Worm (Caenorhabditis elegans) whole organism, mixed stage, embryonic: ENCODE data around the gene srab-20.

Experiments used
- M03D4.4 ChIP-seq: sonication (generic microtip); optimal IDR thresholded peaks from 2 replicates; lab custom pipeline; 2017; ENCODE audit warnings: mild to moderate bottlenecking, missing genetic modification characterization, missing compliant biosample characterization
- bed-3 ChIP-seq: fragments of 200-800 bp; sonication (Bioruptor generic); optimal IDR thresholded peaks from 3 replicates; lab custom pipeline; 2018; ENCODE audit warnings: mild to moderate bottlenecking, missing genetic modification characterization, moderate library complexity, missing compliant biosample characterization
- blmp-1 ChIP-seq: fragments of 150-350 bp; optimal IDR thresholded peaks from 2 replicates; lab custom pipeline; 2014; ENCODE audit warnings: missing biosample characterization, missing genetic modification characterization
- ceh-39 ChIP-seq: fragments of 150-350 bp; optimal IDR thresholded peaks from 2 replicates; lab custom pipeline; 2014; ENCODE audit warnings: missing biosample characterization, missing genetic modification characterization
- ceh-43 ChIP-seq: fragments of 200-800 bp; sonication (Bioruptor generic); optimal IDR thresholded peaks from 2 replicates; lab custom pipeline; 2018; ENCODE audit warnings: mild to moderate bottlenecking, missing genetic modification characterization, moderate library complexity, missing compliant biosample characterization
- ceh-83 ChIP-seq: fragments of 200-800 bp; sonication (Bioruptor generic); optimal IDR thresholded peaks from 2 replicates; lab custom pipeline; 2018; ENCODE audit warnings: mild to moderate bottlenecking, missing genetic modification characterization, missing compliant biosample characterization
- ces-1 ChIP-seq: fragments of 150-350 bp; optimal IDR thresholded peaks from 2 replicates; lab custom pipeline; 2014; ENCODE audit warnings: missing biosample characterization, missing genetic modification reagents, missing genetic modification characterization
- drap-1 ChIP-seq: fragments of 200-800 bp; sonication (Bioruptor generic); optimal IDR thresholded peaks from 3 replicates; lab custom pipeline; 2018; ENCODE audit warnings: mild to moderate bottlenecking, missing genetic modification characterization, missing compliant biosample characterization
- elt-1 ChIP-seq: sonication (generic microtip); optimal IDR thresholded peaks from 2 replicates; lab custom pipeline; 2017; ENCODE audit warnings: missing genetic modification characterization, mild to moderate bottlenecking, missing compliant biosample characterization, antibody characterized with exemption, moderate library complexity, borderline replicate concordance; ENCODE audit not compliant: insufficient read depth
- elt-3 ChIP-seq: fragments of 150-350 bp; optimal IDR thresholded peaks from 2 replicates; lab custom pipeline; 2014; ENCODE audit warnings: missing biosample characterization, missing genetic modification characterization
- ham-2 ChIP-seq: fragments of 200-800 bp; sonication (Bioruptor generic); optimal IDR thresholded peaks from 2 replicates; lab custom pipeline; 2018; ENCODE audit warnings: mild to moderate bottlenecking, missing genetic modification characterization, missing compliant biosample characterization
- hlh-1 ChIP-seq: fragments of 150-350 bp; optimal IDR thresholded peaks from 2 replicates; lab custom pipeline; 2014; ENCODE audit warnings: missing biosample characterization, missing genetic modification reagents, missing genetic modification characterization
- lin-13 ChIP-seq: fragments of 150-350 bp; optimal IDR thresholded peaks from 2 replicates; lab custom pipeline; 2014; ENCODE audit warnings: missing biosample characterization, missing genetic modification characterization
- lsy-2 ChIP-seq: fragments of 150-350 bp; optimal IDR thresholded peaks from 2 replicates; lab custom pipeline; 2014; ENCODE audit warnings: missing biosample characterization, missing genetic modification characterization
- mab-5 ChIP-seq: fragments of 150-350 bp; optimal IDR thresholded peaks from 2 replicates; lab custom pipeline; 2014; ENCODE audit warnings: missing biosample characterization, missing genetic modification characterization
- mep-1 ChIP-seq: fragments of 150-350 bp; optimal IDR thresholded peaks from 2 replicates; lab custom pipeline; 2017; ENCODE audit warnings: missing biosample characterization, missing genetic modification reagents, missing genetic modification characterization, inconsistent platforms
- mls-2 ChIP-seq: sonication (generic microtip); optimal IDR thresholded peaks from 2 replicates; lab custom pipeline; 2016; ENCODE audit warnings: mild to moderate bottlenecking, missing genetic modification characterization, moderate library complexity, missing compliant biosample characterization
- nhr-12 ChIP-seq: fragments of 150-350 bp; optimal IDR thresholded peaks from 2 replicates; lab custom pipeline; 2014; ENCODE audit warnings: missing biosample characterization, missing genetic modification characterization
- nhr-237 ChIP-seq: fragments of 150-350 bp; optimal IDR thresholded peaks from 2 replicates; lab custom pipeline; 2014; ENCODE audit warnings: missing biosample characterization, missing genetic modification characterization
- nhr-28 ChIP-seq: fragments of 150-350 bp; optimal IDR thresholded peaks from 2 replicates; lab custom pipeline; 2014; ENCODE audit warnings: missing biosample characterization, missing genetic modification characterization
- nhr-76 ChIP-seq: sonication (generic microtip); optimal IDR thresholded peaks from 2 replicates; lab custom pipeline; 2017; ENCODE audit warnings: missing biosample characterization, missing genetic modification characterization
- pha-4 ChIP-seq: fragments of 150-350 bp; optimal IDR thresholded peaks from 2 replicates; lab custom pipeline; 2018; ENCODE audit warnings: missing biosample characterization, missing genetic modification reagents, missing genetic modification characterization
- sem-2 ChIP-seq: fragments of 200-800 bp; sonication (Bioruptor generic); optimal IDR thresholded peaks from 2 replicates; lab custom pipeline; 2018; ENCODE audit warnings: mild to moderate bottlenecking, missing genetic modification characterization, missing compliant biosample characterization
- snpc-4 ChIP-seq: fragments of 150-350 bp; optimal IDR thresholded peaks from 2 replicates; lab custom pipeline; 2014; ENCODE audit warnings: missing biosample characterization, missing genetic modification characterization
- sptf-1 ChIP-seq: sonication (generic microtip); optimal IDR thresholded peaks from 2 replicates; lab custom pipeline; 2017; ENCODE audit warnings: mild to moderate bottlenecking, missing genetic modification characterization, moderate library complexity, missing compliant biosample characterization
- tbx-8 ChIP-seq: fragments of 200-800 bp; sonication (Bioruptor generic); optimal IDR thresholded peaks from 2 replicates; lab custom pipeline; 2018; ENCODE audit warnings: mild to moderate bottlenecking, missing genetic modification characterization, moderate library complexity, missing compliant biosample characterization
- unc-120 ChIP-seq: sonication (generic microtip); optimal IDR thresholded peaks from 2 replicates; lab custom pipeline; 2017; ENCODE audit warnings: missing genetic modification characterization, missing compliant biosample characterization; ENCODE audit not compliant: poor library complexity, severe bottlenecking
- unc-62 ChIP-seq: fragments of 150-350 bp; optimal IDR thresholded peaks from 2 replicates; lab custom pipeline; 2014; ENCODE audit warnings: missing biosample characterization, missing genetic modification reagents, missing genetic modification characterization
- zip-8 ChIP-seq: fragments of 150-350 bp; optimal IDR thresholded peaks from 2 replicates; lab custom pipeline; 2014; ENCODE audit warnings: missing biosample characterization, missing genetic modification characterization
- ztf-11 ChIP-seq: fragments of 150-350 bp; optimal IDR thresholded peaks from 2 replicates; lab custom pipeline; 2014; ENCODE audit warnings: missing biosample characterization, missing genetic modification characterization

The srab-20 gene

DNA sequence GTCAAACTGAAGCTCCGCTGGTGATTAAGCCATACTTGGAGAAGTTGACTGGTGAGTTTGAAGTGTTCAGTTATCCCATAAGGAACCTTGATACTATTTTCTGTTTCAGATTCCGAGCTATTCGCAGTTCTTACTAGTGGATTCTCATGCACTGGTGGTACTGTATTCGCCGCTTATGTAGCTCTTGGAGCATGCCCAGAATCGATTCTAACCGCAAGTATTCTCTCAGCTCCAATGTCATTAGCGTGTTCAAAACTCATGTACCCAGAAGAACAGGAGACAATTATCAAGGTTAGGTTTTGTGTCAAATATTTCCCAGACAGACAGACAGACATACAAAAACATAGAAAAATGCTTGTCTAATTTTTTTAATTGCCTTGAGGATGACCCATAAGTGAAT is 36.1 kb downstream of the srab-20 start:
- TF ChIP-seq ceh-39 (tag; lab: Kevin White, UChicago) (no peak), nhr-12 (tag; lab: Kevin White, UChicago) (no peak), tbx-8 (GFP tag; lab: Kevin White, UChicago) (no peak), bed-3 (GFP tag; lab: Kevin White, UChicago) (no peak), elt-3 (no peak), ceh-43 (GFP tag; lab: Kevin White, UChicago) (no peak), pha-4 (tag; lab: Kevin White, UChicago) (no peak), blmp-1 (tag; lab: Kevin White, UChicago) (no peak), zip-8 (tag; lab: Kevin White, UChicago) (no peak), lin-13 (tag; lab: Kevin White, UChicago) (no peak), drap-1 (GFP tag; lab: Kevin White, UChicago) (no peak), nhr-28 (no peak), ztf-11 (tag; lab: Kevin White, UChicago) (no peak), sem-2 (GFP tag; lab: Kevin White, UChicago) (no peak), mab-5 (tag; lab: Kevin White, UChicago) (no peak)

ce11 chrV:3468436-3468835 is 39.6 kb downstream of the srab-20 start, which contains the start of gene gst-33:
Gene gst-33 (minus strand): TSS chrV:3468562.
- no peak for TF ChIP-seq ceh-43 (GFP tag; lab: Kevin White, UChicago)
- TF ChIP-seq sptf-1 (tag; lab: Kevin White, UChicago), result no peak
- no peak for TF ChIP-seq M03D4.4
- no peak for TF ChIP-seq lsy-2 (tag; lab: Kevin White, UChicago)
- TF ChIP-seq unc-120, result no peak
- TF ChIP-seq zip-8 (tag; lab: Kevin White, UChicago), result no peak
- no peak for TF ChIP-seq ces-1
- TF ChIP-seq elt-3, result no peak
- no peak for TF ChIP-seq ceh-83
- no peak for TF ChIP-seq hlh-1
- TF ChIP-seq tbx-8 (GFP tag; lab: Kevin White, UChicago), result no peak
- no peak for TF ChIP-seq mls-2 (tag; lab: Kevin White, UChicago)
- TF ChIP-seq snpc-4 (tag; lab: Kevin White, UChicago), result no peak
- TF ChIP-seq ham-2 (GFP tag; lab: Kevin White, UChicago), result no peak
- TF ChIP-seq unc-62 (GFP tag; lab: Kevin White, UChicago), result no peak
- TF ChIP-seq drap-1 (GFP tag; lab: Kevin White, UChicago), result no peak
- no peak for TF ChIP-seq ceh-39 (tag; lab: Kevin White, UChicago)

DNA sequence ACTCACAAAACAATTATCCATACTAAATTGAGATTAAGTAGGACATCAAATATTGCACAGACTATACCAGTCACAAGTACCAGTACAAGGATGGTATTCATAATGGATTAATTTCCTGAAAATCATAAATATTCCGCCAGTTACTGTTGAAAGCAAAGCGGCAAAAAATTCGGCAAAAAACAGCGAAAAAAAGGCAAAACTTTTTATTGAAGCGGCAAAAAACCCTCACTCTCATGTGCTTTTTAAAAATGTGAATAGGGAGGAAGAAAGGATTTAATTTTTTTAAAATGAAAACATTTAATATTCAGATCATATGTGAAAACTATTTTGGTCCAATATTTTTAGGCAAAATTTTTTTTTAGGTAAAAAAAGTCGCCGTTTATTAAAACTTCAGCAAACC is 42.0 kb downstream of the srab-20 start, which contains the start of gene srbc-29:
srbc-29 (minus strand) TSS at position 101 of the 400 bp plus-strand sequence.
- TF ChIP-seq blmp-1 (tag; lab: Kevin White, UChicago), result no peak
- TF ChIP-seq mep-1 (tag; lab: Kevin White, UChicago), result no peak
- TF ChIP-seq nhr-28, result no peak
- TF ChIP-seq bed-3 (GFP tag; lab: Kevin White, UChicago), result no peak
- no peak for TF ChIP-seq nhr-237 (tag; lab: Kevin White, UChicago)
- TF ChIP-seq nhr-12 (tag; lab: Kevin White, UChicago), result no peak

DNA sequence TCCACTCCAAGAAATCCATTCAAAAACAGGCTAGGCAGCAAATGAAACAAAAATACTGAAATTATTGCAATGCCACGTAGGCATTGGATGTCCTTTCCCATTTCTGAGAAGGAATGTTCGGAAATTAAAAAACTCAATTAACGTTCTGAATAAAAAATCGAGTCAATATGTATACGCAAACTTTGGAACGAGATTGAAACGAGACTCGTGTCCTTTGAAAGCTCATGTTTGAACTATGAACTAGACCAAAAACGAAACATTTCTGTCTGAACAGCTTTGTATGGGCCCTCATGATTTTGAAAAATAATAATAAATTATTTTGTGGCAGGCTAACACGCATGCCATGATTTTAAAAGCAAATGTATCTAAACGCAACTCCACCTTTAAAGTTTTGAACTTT is 46.2 kb downstream of the srab-20 start, which contains the start of gene oac-2:
oac-2 (minus strand) TSS at position 101 of the 400 bp plus-strand sequence.
- TF ChIP-seq unc-120 (no peak), sptf-1 (tag; lab: Kevin White, UChicago) (no peak)

DNA sequence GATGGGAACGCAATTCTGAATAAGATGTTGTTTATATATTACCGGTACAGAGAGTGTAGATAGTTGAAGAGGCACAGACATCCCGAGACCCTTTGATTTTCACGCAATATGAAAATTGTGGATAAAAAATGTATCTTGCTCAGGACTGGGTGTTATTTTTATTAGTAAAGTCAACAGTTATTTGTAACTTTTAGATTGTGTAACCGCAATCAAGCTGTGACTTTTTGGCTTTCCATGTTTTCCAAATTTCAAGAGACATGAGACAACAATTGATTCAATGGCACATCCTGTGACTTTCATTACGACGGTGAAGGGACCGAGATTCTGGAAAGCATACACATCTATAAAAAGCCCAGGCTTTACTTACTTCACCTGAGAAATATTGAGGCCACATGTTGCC is 47.4 kb downstream of the srab-20 start:
- TF ChIP-seq snpc-4 (tag; lab: Kevin White, UChicago) (no peak), bed-3 (GFP tag; lab: Kevin White, UChicago) (no peak), mls-2 (tag; lab: Kevin White, UChicago) (no peak), pha-4 (tag; lab: Kevin White, UChicago) (no peak), ceh-39 (tag; lab: Kevin White, UChicago) (no peak), tbx-8 (GFP tag; lab: Kevin White, UChicago) (no peak), ceh-43 (GFP tag; lab: Kevin White, UChicago) (no peak), unc-120 (no peak), ztf-11 (tag; lab: Kevin White, UChicago) (no peak), lin-13 (tag; lab: Kevin White, UChicago) (no peak), blmp-1 (tag; lab: Kevin White, UChicago) (no peak), sptf-1 (tag; lab: Kevin White, UChicago) (no peak)

- TF ChIP-seq sptf-1 (tag; lab: Kevin White, UChicago) (no peak), hlh-1 (no peak), mls-2 (tag; lab: Kevin White, UChicago) (no peak), nhr-76 (tag; lab: Kevin White, UChicago) (no peak), elt-1 (tag; lab: Kevin White, UChicago) (no peak), tbx-8 (GFP tag; lab: Kevin White, UChicago) (no peak), ces-1 (no peak)
These were observed 48.7 kb downstream of the srab-20 start, which contains the start of gene srbc-31 for ce11 chrV:3477496-3477895. Gene srbc-31 (minus strand): TSS chrV:3477596.
